Worm (Caenorhabditis elegans) whole organism, early embryonic: ENCODE data around the gene F38B7.2.

ENCODE experiments used
- ama-1 ChIP-seq: fragments of 150-350 bp; optimal IDR thresholded peaks from 2 replicates; lab custom pipeline; 2014
- ets-7 ChIP-seq: sonication (generic microtip); optimal IDR thresholded peaks from 2 replicates; lab custom pipeline; 2016; ENCODE audit warnings: missing genotype, missing genetic modification characterization, missing compliant biosample characterization
- flt-1 ChIP-seq: fragments of 200-800 bp; sonication (Bioruptor generic); IDR thresholded peaks from 2 replicates; pipeline ENCODE4 v1.3.6; 2022; ENCODE audit warnings: missing genetic modification characterization, missing compliant biosample characterization
- tra-4 ChIP-seq: sonication (generic microtip); optimal IDR thresholded peaks from 2 replicates; lab custom pipeline; 2017; ENCODE audit warnings: missing genetic modification characterization, missing compliant biosample characterization

- TF ChIP-seq ama-1 (lab: Kevin White, UChicago): no peak
- no peak for TF ChIP-seq tra-4
- TF ChIP-seq flt-1 (GFP tag; lab: Robert Waterston, UW): no peak
- no peak for TF ChIP-seq ets-7 (tag; lab: Kevin White, UChicago)
Observed at ce11 chrV:11554260-11554659, 10.5 kb downstream of the F38B7.2 start, which contains the start of gene duo-1.
